Worm (Caenorhabditis elegans): Measurements from ENCODE around the gene str-238.

DNA sequence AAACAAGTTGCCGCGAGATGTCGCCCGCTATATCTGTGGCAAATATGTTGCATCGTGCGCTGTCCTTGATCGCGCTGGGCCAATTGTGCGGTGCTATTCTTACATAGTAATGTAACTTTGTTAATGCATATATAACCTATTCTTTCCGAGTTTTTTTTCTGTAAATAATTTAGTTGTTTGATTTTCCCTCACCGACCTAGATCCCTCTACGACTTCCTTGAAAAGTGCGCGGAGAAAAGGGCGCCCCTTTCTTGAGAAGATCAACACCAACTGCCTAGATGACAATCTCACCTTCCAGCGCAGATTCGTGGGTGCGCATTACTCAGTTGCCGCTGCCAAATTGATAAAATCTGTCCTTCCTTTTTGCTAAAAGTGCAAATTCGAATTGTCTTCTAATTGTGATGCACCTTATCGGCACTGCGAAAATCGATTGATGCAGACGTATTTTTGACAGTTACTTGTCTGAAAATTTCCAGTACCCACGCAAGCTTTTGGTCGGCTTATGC is 36.8 kb downstream of the str-238 start:
- TF ChIP-seq tab-1 (GFP tag; IDR thresholded peaks at IDR 0.05) (no peak), T22C8.4 (GFP tag; IDR thresholded peaks at IDR 0.05) (no peak), cog-1 (tag; optimal IDR thresholded peaks at IDR 0.05) (no peak), flt-1 (GFP tag; IDR thresholded peaks at IDR 0.05) (no peak)
